Worm (Caenorhabditis elegans) whole organism, L3 larva: Measurements from ENCODE around the gene hcp-2.

Source experiments
- R02D3.7 ChIP-seq: fragments of 150-350 bp; optimal IDR thresholded peaks from 2 replicates; lab custom pipeline; 2014; ENCODE audit warnings: missing biosample characterization, missing genetic modification characterization
- elt-3 ChIP-seq, 3 experiments: fragments of 150-350 bp in 1 of 3; sonication (generic microtip) in 2 of 3; optimal IDR thresholded peaks; 2 replicates in 2 of 3; 4 replicates in 1 of 3; lab custom pipeline; 2014 to 2017; ENCODE audit warnings: missing biosample characterization in 3 of 3, missing genetic modification characterization in 3 of 3
- lin-15B ChIP-seq: fragments of 150-350 bp; optimal IDR thresholded peaks from 2 replicates; lab custom pipeline; 2014; ENCODE audit warnings: missing biosample characterization, missing genetic modification characterization
- lin-39 ChIP-seq: fragments of 150-350 bp; optimal IDR thresholded peaks from 2 replicates; lab custom pipeline; 2018; ENCODE audit warnings: missing biosample characterization, missing genetic modification reagents, missing genetic modification characterization
- nhr-77 ChIP-seq: fragments of 150-350 bp; optimal IDR thresholded peaks from 2 replicates; lab custom pipeline; 2014; ENCODE audit warnings: missing biosample characterization, missing genetic modification characterization
- pha-4 ChIP-seq: fragments of 150-350 bp; optimal IDR thresholded peaks from 2 replicates; lab custom pipeline; 2014; ENCODE audit warnings: missing biosample characterization, missing genetic modification reagents, missing genetic modification characterization
- ztf-11 ChIP-seq: fragments of 150-350 bp; optimal IDR thresholded peaks from 2 replicates; lab custom pipeline; 2014; ENCODE audit warnings: missing biosample characterization, missing genetic modification characterization

- peak; percentile 41 for TF ChIP-seq lin-15B (tag; lab: Kevin White, UChicago)
- peak; percentile 57 for TF ChIP-seq pha-4 (tag; lab: Kevin White, UChicago)
- TF ChIP-seq elt-3 (tag; optimal IDR thresholded peaks at IDR 0.05; lab: Kevin White, UChicago) = no peak
- TF ChIP-seq R02D3.7 (tag; lab: Kevin White, UChicago) = no peak
- TF ChIP-seq lin-39 (tag; lab: Kevin White, UChicago) = no peak
- no peak for TF ChIP-seq nhr-77 (tag; lab: Kevin White, UChicago)
- TF ChIP-seq ztf-11 (tag; lab: Kevin White, UChicago) = no peak
Observed at ce11 chrV:9690728-9691127, 45.1 kb downstream of the hcp-2 start.
